Worm (Caenorhabditis elegans) whole organism, young adult: ENCODE results near the gene hrg-7.

Source experiments
- B0019.2 ChIP-seq: fragments of 200-800 bp; sonication (Bioruptor generic); conservative IDR thresholded peaks from 2 replicates; pipeline ENCODE4 v1.3.6; 2022; ENCODE audit warnings: missing genetic modification reagents, missing genetic modification characterization, missing compliant biosample characterization
- B0261.1 ChIP-seq: sonication (generic microtip); optimal IDR thresholded peaks from 2 replicates; lab custom pipeline; 2016; ENCODE audit warnings: mild to moderate bottlenecking, missing genetic modification characterization, moderate library complexity, missing compliant biosample characterization
- C17E4.6 ChIP-seq: fragments of 200-800 bp; sonication (Bioruptor generic); IDR thresholded peaks from 2 replicates; pipeline ENCODE4 v1.3.6; 2022; ENCODE audit warnings: missing genetic modification reagents, missing genetic modification characterization, missing compliant biosample characterization
- F23B12.7 ChIP-seq: sonication (generic microtip); optimal IDR thresholded peaks from 2 replicates; lab custom pipeline; 2017; ENCODE audit warnings: missing genetic modification characterization, mild to moderate bottlenecking, missing compliant biosample characterization, antibody characterized with exemption, moderate library complexity; ENCODE audit not compliant: insufficient read depth
- F49E8.2 ChIP-seq: sonication (generic microtip); optimal IDR thresholded peaks from 3 replicates; lab custom pipeline; 2017; ENCODE audit warnings: missing genetic modification characterization, mild to moderate bottlenecking, missing compliant biosample characterization, antibody characterized with exemption, moderate library complexity; ENCODE audit not compliant: insufficient read depth
- F52B5.7 ChIP-seq: sonication (generic microtip); optimal IDR thresholded peaks from 2 replicates; lab custom pipeline; 2016; ENCODE audit warnings: mild to moderate bottlenecking, missing genetic modification characterization, missing compliant biosample characterization
- F57C9.4 ChIP-seq: sonication (generic microtip); optimal IDR thresholded peaks from 2 replicates; lab custom pipeline; 2017; ENCODE audit warnings: mild to moderate bottlenecking, missing genetic modification characterization, missing compliant biosample characterization
- T26A5.8 ChIP-seq: sonication (generic microtip); optimal IDR thresholded peaks from 2 replicates; lab custom pipeline; 2016; ENCODE audit warnings: missing genetic modification characterization, missing compliant biosample characterization
- Y56A3A.18 ChIP-seq: fragments of 200-800 bp; sonication (Bioruptor generic); IDR thresholded peaks from 2 replicates; pipeline ENCODE4 v1.3.6; 2022; ENCODE audit warnings: missing genetic modification reagents, missing genetic modification characterization, missing compliant biosample characterization
- Y67H2A.10 ChIP-seq: fragments of 200-800 bp; sonication (Bioruptor generic); conservative IDR thresholded peaks from 2 replicates; pipeline ENCODE4 v1.3.6; 2022; ENCODE audit warnings: missing genetic modification reagents, missing genetic modification characterization, missing compliant biosample characterization
- atf-7 ChIP-seq: sonication (generic microtip); optimal IDR thresholded peaks from 2 replicates; lab custom pipeline; 2017; ENCODE audit warnings: mild to moderate bottlenecking, missing genetic modification characterization, missing compliant biosample characterization
- athp-1 ChIP-seq: sonication (generic microtip); optimal IDR thresholded peaks from 2 replicates; lab custom pipeline; 2017; ENCODE audit warnings: mild to moderate bottlenecking, missing genetic modification characterization, missing compliant biosample characterization
- attf-3 ChIP-seq: fragments of 200-800 bp; sonication (Bioruptor generic); conservative IDR thresholded peaks from 2 replicates; pipeline ENCODE4 v1.3.6; 2022; ENCODE audit warnings: missing genetic modification reagents, missing genetic modification characterization, missing compliant biosample characterization
- attf-5 ChIP-seq: fragments of 200-800 bp; sonication (Bioruptor generic); optimal IDR thresholded peaks from 2 replicates; lab custom pipeline; 2018; ENCODE audit warnings: mild to moderate bottlenecking, missing genetic modification characterization, missing compliant biosample characterization
- ceh-27 ChIP-seq: fragments of 200-800 bp; sonication (Bioruptor generic); optimal IDR thresholded peaks from 2 replicates; lab custom pipeline; 2018; ENCODE audit warnings: mild to moderate bottlenecking, missing genetic modification characterization, moderate library complexity, missing compliant biosample characterization
- ceh-58 ChIP-seq: fragments of 200-800 bp; sonication (Bioruptor generic); IDR thresholded peaks from 2 replicates; pipeline ENCODE4 v1.3.6; 2022; ENCODE audit warnings: missing genetic modification characterization, missing compliant biosample characterization
- dpl-1 ChIP-seq: fragments of 150-350 bp; optimal IDR thresholded peaks from 2 replicates; lab custom pipeline; 2014; ENCODE audit warnings: missing biosample characterization, missing genetic modification reagents, missing genetic modification characterization
- egrh-3 ChIP-seq: fragments of 200-800 bp; sonication (Bioruptor generic); IDR thresholded peaks from 2 replicates; pipeline ENCODE4 v1.3.6; 2022; ENCODE audit warnings: missing genetic modification reagents, missing genetic modification characterization, missing compliant biosample characterization
- ekl-4 ChIP-seq: fragments of 200-800 bp; sonication (Bioruptor generic); IDR thresholded peaks from 2 replicates; pipeline ENCODE4 v1.3.6; 2022; ENCODE audit warnings: missing genetic modification reagents, missing genetic modification characterization, missing compliant biosample characterization
- gei-17 ChIP-seq: fragments of 200-800 bp; sonication (Bioruptor generic); optimal IDR thresholded peaks from 2 replicates; lab custom pipeline; 2018; ENCODE audit warnings: mild to moderate bottlenecking, missing genetic modification characterization, missing compliant biosample characterization
- hlh-12 ChIP-seq: sonication (generic microtip); optimal IDR thresholded peaks from 2 replicates; lab custom pipeline; 2016; ENCODE audit warnings: missing genetic modification characterization, missing compliant biosample characterization
- let-526 ChIP-seq: fragments of 200-800 bp; sonication (Bioruptor generic); IDR thresholded peaks from 2 replicates; pipeline ENCODE4 v1.3.6; 2022; ENCODE audit warnings: missing genetic modification reagents, missing genetic modification characterization, missing compliant biosample characterization
- lin-54 ChIP-seq: fragments of 200-800 bp; sonication (Bioruptor generic); optimal IDR thresholded peaks from 2 replicates; lab custom pipeline; 2018; ENCODE audit warnings: mild to moderate bottlenecking, missing genetic modification characterization, missing compliant biosample characterization
- lsy-27 ChIP-seq: sonication (generic microtip); optimal IDR thresholded peaks from 2 replicates; lab custom pipeline; 2017; ENCODE audit warnings: missing genetic modification characterization, mild to moderate bottlenecking, missing compliant biosample characterization, antibody characterized with exemption, missing genotype, borderline replicate concordance; ENCODE audit not compliant: insufficient read depth
- madf-6 ChIP-seq: fragments of 200-800 bp; sonication (Bioruptor generic); IDR thresholded peaks from 2 replicates; pipeline ENCODE4 v1.3.6; 2022; ENCODE audit warnings: missing genetic modification reagents, missing genetic modification characterization, missing compliant biosample characterization
- madf-8 ChIP-seq: fragments of 200-800 bp; sonication (Bioruptor generic); conservative IDR thresholded peaks from 2 replicates; pipeline ENCODE4 v1.3.6; 2022; ENCODE audit warnings: missing genetic modification reagents, missing genetic modification characterization, missing compliant biosample characterization
- snpc-1.1 ChIP-seq: sonication (generic microtip); optimal IDR thresholded peaks from 2 replicates; lab custom pipeline; 2017; ENCODE audit warnings: missing genetic modification characterization, mild to moderate bottlenecking, missing compliant biosample characterization, antibody characterized with exemption, moderate library complexity, missing genotype, missing genetic modification reagents; ENCODE audit not compliant: insufficient read depth
- snpc-1.3 ChIP-seq: sonication (generic microtip); optimal IDR thresholded peaks from 2 replicates; lab custom pipeline; 2017; ENCODE audit warnings: missing genetic modification characterization, mild to moderate bottlenecking, missing compliant biosample characterization, antibody characterized with exemption, moderate library complexity, missing genotype, missing genetic modification reagents; ENCODE audit not compliant: insufficient read depth
- snpc-3.4 ChIP-seq: sonication (generic microtip); optimal IDR thresholded peaks from 2 replicates; lab custom pipeline; 2017; ENCODE audit warnings: missing genetic modification characterization, mild to moderate bottlenecking, missing compliant biosample characterization, antibody characterized with exemption, moderate library complexity, missing genotype, missing genetic modification reagents
- sptf-2 ChIP-seq: fragments of 200-800 bp; sonication (Bioruptor generic); optimal IDR thresholded peaks from 2 replicates; lab custom pipeline; 2018; ENCODE audit warnings: mild to moderate bottlenecking, missing genetic modification characterization, missing compliant biosample characterization
- tbp1 ChIP-seq: fragments of 200-800 bp; sonication (Bioruptor generic); optimal IDR thresholded peaks from 2 replicates; lab custom pipeline; 2018; ENCODE audit warnings: mild to moderate bottlenecking, missing genetic modification characterization, missing compliant biosample characterization
- tlf-1 ChIP-seq: fragments of 200-800 bp; sonication (Bioruptor generic); optimal IDR thresholded peaks from 2 replicates; lab custom pipeline; 2018; ENCODE audit warnings: mild to moderate bottlenecking, missing genetic modification characterization, missing compliant biosample characterization
- xnd-1 ChIP-seq: sonication (generic microtip); optimal IDR thresholded peaks from 2 replicates; lab custom pipeline; 2016; ENCODE audit warnings: missing genotype, missing genetic modification reagents, missing genetic modification characterization, missing compliant biosample characterization
- ztf-18 ChIP-seq: sonication (generic microtip); optimal IDR thresholded peaks from 2 replicates; lab custom pipeline; 2016; ENCODE audit warnings: missing genotype, mild to moderate bottlenecking, missing genetic modification characterization, missing compliant biosample characterization
- ztf-25 ChIP-seq: fragments of 200-800 bp; sonication (Bioruptor generic); IDR thresholded peaks from 2 replicates; pipeline ENCODE4 v1.3.6; 2022; ENCODE audit warnings: missing genetic modification reagents, missing genetic modification characterization, missing compliant biosample characterization
- ztf-28 ChIP-seq: fragments of 200-800 bp; sonication (Bioruptor generic); IDR thresholded peaks from 2 replicates; pipeline ENCODE4 v1.3.6; 2022; ENCODE audit warnings: missing genetic modification reagents, missing genetic modification characterization, missing compliant biosample characterization

The hrg-7 gene

ce11 chrV:12751495-12752050 lies 9.7 kb downstream of the hrg-7 start, which contains the start of gene C15C8.6:
C15C8.6 (minus strand) TSS chrV:12751545.
- no peak for TF ChIP-seq attf-5 (GFP tag; lab: Kevin White, UChicago)
- TF ChIP-seq ekl-4 (GFP tag; lab: Robert Waterston, UW): no peak
- TF ChIP-seq ztf-25: no peak
- no peak for TF ChIP-seq F23B12.7 (tag; lab: Kevin White, UChicago)

ce11 chrV:12752407-12752806 lies 10.6 kb downstream of the hrg-7 start, which contains the start of gene C15C8.8:
C15C8.8 (minus strand) TSS chrV:12752507.
- no peak for TF ChIP-seq gei-17 (GFP tag; lab: Kevin White, UChicago)

ce11 chrV:12754839-12755238 lies 13.0 kb downstream of the hrg-7 start, which contains the start of gene gpa-13:
gpa-13 (minus strand) TSS chrV:12754939.
- no peak for TF ChIP-seq xnd-1 (tag; lab: Kevin White, UChicago)

ce11 chrV:12759660-12760059 lies 17.8 kb downstream of the hrg-7 start, which contains the start of gene papl-1:
papl-1 (minus strand) TSS chrV:12759760.
- no peak for TF ChIP-seq attf-3 (GFP tag; lab: Robert Waterston, UW)
- TF ChIP-seq Y56A3A.18 (GFP tag; lab: Robert Waterston, UW): no peak
- no peak for TF ChIP-seq ztf-18 (tag; lab: Kevin White, UChicago)
- no peak for TF ChIP-seq atf-7
- no peak for TF ChIP-seq F52B5.7 (tag; lab: Kevin White, UChicago)
- TF ChIP-seq ztf-28 (GFP tag; lab: Robert Waterston, UW): no peak
- TF ChIP-seq Y67H2A.10: no peak
- no peak for TF ChIP-seq T26A5.8 (tag; lab: Kevin White, UChicago)
- TF ChIP-seq F49E8.2 (tag; lab: Kevin White, UChicago): no peak
- TF ChIP-seq B0261.1 (tag; lab: Kevin White, UChicago): no peak
- TF ChIP-seq let-526 (GFP tag; lab: Robert Waterston, UW): no peak
- TF ChIP-seq egrh-3 (GFP tag; lab: Robert Waterston, UW): no peak
- TF ChIP-seq tlf-1 (GFP tag; lab: Kevin White, UChicago): no peak
- TF ChIP-seq, all 124 proteins: peak for 0

- TF ChIP-seq F57C9.4 (tag; lab: Kevin White, UChicago): no peak
- no peak for TF ChIP-seq B0019.2
- no peak for TF ChIP-seq F23B12.7 (tag; lab: Kevin White, UChicago)
- TF ChIP-seq tbp1: no peak
- no peak for TF ChIP-seq B0261.1 (tag; lab: Kevin White, UChicago)
- no peak for TF ChIP-seq athp-1 (tag; lab: Kevin White, UChicago)
- no peak for TF ChIP-seq ceh-27 (GFP tag; lab: Kevin White, UChicago)
- no peak for TF ChIP-seq lsy-27 (tag; lab: Kevin White, UChicago)
- TF ChIP-seq ceh-58: no peak
Measured at ce11 chrV:12760913-12761312, 19.1 kb downstream of the hrg-7 start, which contains the start of gene F18E2.15. F18E2.15 (minus strand) TSS chrV:12761013.

- TF ChIP-seq snpc-1.3 (peak; percentile 71), madf-6 (GFP tag; lab: Robert Waterston, UW) (peak; percentile 81; the same call in 1 of the 2 replicates), lin-54 (GFP tag; lab: Kevin White, UChicago) (peak; percentile 35), tbp1 (peak; percentile 15), dpl-1 (GFP tag; lab: Kevin White, UChicago) (peak; percentile 51), sptf-2 (GFP tag; lab: Kevin White, UChicago) (no peak), snpc-3.4 (tag; lab: Kevin White, UChicago) (peak; percentile 42), snpc-1.1 (tag; lab: Kevin White, UChicago) (peak; percentile 39), madf-8 (peak; percentile 60), tlf-1 (GFP tag; lab: Kevin White, UChicago) (no peak), hlh-12 (tag; lab: Kevin White, UChicago) (no peak), xnd-1 (tag; lab: Kevin White, UChicago) (peak; percentile 10), F23B12.7 (tag; lab: Kevin White, UChicago) (peak; percentile 25), C17E4.6 (GFP tag; lab: Robert Waterston, UW) (no peak)
Measured at ce11 chrV:12763291-12763995, 21.6 kb downstream of the hrg-7 start, which contains the start of the genes abcf-1 and scc-3. abcf-1 (minus strand) TSS chrV:12763375. scc-3 (plus strand) TSS chrV:12763945.
